Worm (Caenorhabditis elegans) whole organism, L4/young adult: ENCODE data around the gene atg-4.2.

Source experiments
- W03F9.2 ChIP-seq: fragments of 150-350 bp; optimal IDR thresholded peaks from 2 replicates; lab custom pipeline; 2014; ENCODE audit warnings: missing biosample characterization, missing genetic modification characterization
- dao-5 ChIP-seq: sonication (generic microtip); optimal IDR thresholded peaks from 2 replicates; lab custom pipeline; 2016; ENCODE audit warnings: missing genotype, missing genetic modification characterization, moderate library complexity, missing compliant biosample characterization
- him-1 ChIP-seq: sonication (generic microtip); optimal IDR thresholded peaks from 2 replicates; lab custom pipeline; 2016; ENCODE audit warnings: missing genotype, missing genetic modification reagents, missing genetic modification characterization, missing compliant biosample characterization

atg-4.2 gene

ce11 chrIV:11688018-11688417 lies 20.2 kb downstream of the atg-4.2 start, which contains the start of gene ZK792.5:
Gene ZK792.5, minus strand, starts transcription at chrIV:11688118.
- TF ChIP-seq W03F9.2 (no peak), dao-5 (tag; lab: Kevin White, UChicago) (no peak), him-1 (tag; lab: Kevin White, UChicago) (no peak)

- TF ChIP-seq him-1 (tag; lab: Kevin White, UChicago) (no peak), dao-5 (tag; lab: Kevin White, UChicago) (no peak), W03F9.2 (no peak)
Measured at ce11 chrIV:11690988-11691387, 23.2 kb downstream of the atg-4.2 start, which contains the start of gene let-60. Gene let-60, minus strand, starts transcription at chrIV:11691088.

ce11 chrIV:11691524-11691923 lies 23.7 kb downstream of the atg-4.2 start:
- TF ChIP-seq him-1 (tag; lab: Kevin White, UChicago) (no peak), W03F9.2 (no peak), dao-5 (tag; lab: Kevin White, UChicago) (no peak)

ce11 chrIV:11692071-11692673 lies 24.3 kb downstream of the atg-4.2 start:
- TF ChIP-seq dao-5 (tag; lab: Kevin White, UChicago) (peak; percentile 55), him-1 (tag; lab: Kevin White, UChicago) (peak; percentile 52), W03F9.2 (peak; percentile 38)

- TF ChIP-seq W03F9.2 (no peak), him-1 (tag; lab: Kevin White, UChicago) (no peak), dao-5 (tag; lab: Kevin White, UChicago) (no peak)
Measured at ce11 chrIV:11693493-11693892, 25.7 kb downstream of the atg-4.2 start, which contains the start of gene ZK792.12. Gene ZK792.12, plus strand, starts transcription at chrIV:11693793.

ce11 chrIV:11694143-11694542 lies 26.3 kb downstream of the atg-4.2 start, which contains the start of gene ZK792.7:
Gene ZK792.7, plus strand, starts transcription at chrIV:11694443.
- TF ChIP-seq dao-5 (tag; lab: Kevin White, UChicago) (no peak), him-1 (tag; lab: Kevin White, UChicago) (no peak), W03F9.2 (no peak)

ce11 chrIV:11695634-11696033 lies 27.8 kb downstream of the atg-4.2 start:
- TF ChIP-seq W03F9.2 (peak; percentile 48), him-1 (tag; lab: Kevin White, UChicago) (no peak)

- TF ChIP-seq him-1 (tag; lab: Kevin White, UChicago) (no peak), W03F9.2 (no peak), dao-5 (tag; lab: Kevin White, UChicago) (no peak)
Measured at ce11 chrIV:11697514-11697913, 29.7 kb downstream of the atg-4.2 start.

- no peak for TF ChIP-seq him-1 (tag; lab: Kevin White, UChicago)
- no peak for TF ChIP-seq W03F9.2
- no peak for TF ChIP-seq dao-5 (tag; lab: Kevin White, UChicago)
Measured at ce11 chrIV:11700100-11700499, 32.3 kb downstream of the atg-4.2 start.

- TF ChIP-seq him-1 (tag; lab: Kevin White, UChicago) (no peak), W03F9.2 (no peak), dao-5 (tag; lab: Kevin White, UChicago) (no peak)
Measured at ce11 chrIV:11700752-11701151, 32.9 kb downstream of the atg-4.2 start, which contains the start of gene dpy-20. Gene dpy-20, minus strand, starts transcription at chrIV:11700852.

ce11 chrIV:11701878-11702277 lies 34.1 kb downstream of the atg-4.2 start:
- TF ChIP-seq dao-5 (tag; lab: Kevin White, UChicago) (no peak), him-1 (tag; lab: Kevin White, UChicago) (no peak), W03F9.2 (no peak)

- TF ChIP-seq dao-5 (tag; lab: Kevin White, UChicago) (no peak), him-1 (tag; lab: Kevin White, UChicago) (no peak), W03F9.2 (no peak)
Measured at ce11 chrIV:11703685-11704296, 36.0 kb downstream of the atg-4.2 start, which contains the start of the genes T22B3.3 and alg-3. Gene T22B3.3, minus strand, starts transcription at chrIV:11703785. Gene alg-3, plus strand, starts transcription at chrIV:11704246.

- TF ChIP-seq him-1 (tag; lab: Kevin White, UChicago) (no peak), W03F9.2 (no peak), dao-5 (tag; lab: Kevin White, UChicago) (no peak)
Measured at ce11 chrIV:11710331-11710730, 42.5 kb downstream of the atg-4.2 start.

ce11 chrIV:11713289-11713688 lies 45.5 kb downstream of the atg-4.2 start:
- TF ChIP-seq dao-5 (tag; lab: Kevin White, UChicago) (no peak), him-1 (tag; lab: Kevin White, UChicago) (no peak), W03F9.2 (no peak)
